Worm (Caenorhabditis elegans) whole organism, L3 larva: ENCODE measurements around the gene nhr-159.

Experiments
- R02D3.7 ChIP-seq: fragments of 150-350 bp; optimal IDR thresholded peaks from 2 replicates; lab custom pipeline; 2014; ENCODE audit warnings: missing biosample characterization, missing genetic modification characterization
- aly-2 ChIP-seq: fragments of 150-350 bp; optimal IDR thresholded peaks from 2 replicates; lab custom pipeline; 2014; ENCODE audit warnings: missing biosample characterization, missing genetic modification characterization
- ceh-82 ChIP-seq: fragments of 150-350 bp; optimal IDR thresholded peaks from 2 replicates; lab custom pipeline; 2014; ENCODE audit warnings: missing biosample characterization, missing genetic modification characterization
- ceh-9 ChIP-seq: sonication (generic microtip); optimal IDR thresholded peaks from 2 replicates; lab custom pipeline; 2018; ENCODE audit warnings: missing biosample characterization, missing genetic modification characterization
- egl-27 ChIP-seq: sonication (generic microtip); optimal IDR thresholded peaks from 4 replicates; lab custom pipeline; 2017; ENCODE audit warnings: missing biosample characterization, missing genetic modification reagents, missing genetic modification characterization
- egl-5 ChIP-seq: fragments of 150-350 bp; optimal IDR thresholded peaks from 2 replicates; lab custom pipeline; 2017; ENCODE audit warnings: missing biosample characterization, missing genetic modification reagents, missing genetic modification characterization, inconsistent platforms
- elt-1 ChIP-seq: fragments of 150-350 bp; optimal IDR thresholded peaks from 2 replicates; lab custom pipeline; 2014; ENCODE audit warnings: missing biosample characterization, missing genetic modification characterization
- elt-2 ChIP-seq: sonication (generic microtip); optimal IDR thresholded peaks from 2 replicates; lab custom pipeline; 2016; ENCODE audit warnings: missing genetic modification reagents, mild to moderate bottlenecking, missing genetic modification characterization, missing compliant biosample characterization
- elt-3 ChIP-seq, 3 experiments: fragments of 150-350 bp in 1 of 3; sonication (generic microtip) in 2 of 3; optimal IDR thresholded peaks; 2 replicates in 2 of 3; 4 replicates in 1 of 3; lab custom pipeline; 2014 to 2017; ENCODE audit warnings: missing biosample characterization in 3 of 3, missing genetic modification characterization in 3 of 3
- eor-1 ChIP-seq, 2 experiments: fragments of 150-350 bp; optimal IDR thresholded peaks; 2 replicates each; lab custom pipeline; 2014 to 2018; ENCODE audit warnings: missing biosample characterization in 2 of 2, missing genetic modification characterization in 2 of 2
- fkh-2 ChIP-seq: fragments of 150-350 bp; optimal IDR thresholded peaks from 2 replicates; lab custom pipeline; 2014; ENCODE audit warnings: missing biosample characterization, missing genetic modification reagents, missing genetic modification characterization
- fos-1 ChIP-seq: fragments of 150-350 bp; optimal IDR thresholded peaks from 2 replicates; lab custom pipeline; 2014; ENCODE audit warnings: missing biosample characterization, missing genetic modification characterization
- hmg-11 ChIP-seq: sonication (generic microtip); optimal IDR thresholded peaks from 2 replicates; lab custom pipeline; 2016; ENCODE audit warnings: missing genetic modification characterization, missing compliant biosample characterization
- lin-39 ChIP-seq: fragments of 150-350 bp; optimal IDR thresholded peaks from 2 replicates; lab custom pipeline; 2018; ENCODE audit warnings: missing biosample characterization, missing genetic modification reagents, missing genetic modification characterization
- mdl-1 ChIP-seq: fragments of 150-350 bp; optimal IDR thresholded peaks from 2 replicates; lab custom pipeline; 2014; ENCODE audit warnings: missing biosample characterization, missing genetic modification characterization
- nhr-11 ChIP-seq: fragments of 150-350 bp; optimal IDR thresholded peaks from 2 replicates; lab custom pipeline; 2014; ENCODE audit warnings: missing biosample characterization, missing genetic modification characterization
- nhr-12 ChIP-seq: fragments of 150-350 bp; optimal IDR thresholded peaks from 2 replicates; lab custom pipeline; 2014; ENCODE audit warnings: missing biosample characterization, missing genetic modification characterization
- nhr-23 ChIP-seq: fragments of 150-350 bp; optimal IDR thresholded peaks from 2 replicates; lab custom pipeline; 2014; ENCODE audit warnings: missing biosample characterization, missing genetic modification reagents, missing genetic modification characterization
- nhr-237 ChIP-seq: fragments of 150-350 bp; optimal IDR thresholded peaks from 2 replicates; lab custom pipeline; 2014; ENCODE audit warnings: missing biosample characterization, missing genetic modification characterization
- nhr-25 ChIP-seq: sonication (generic microtip); optimal IDR thresholded peaks from 2 replicates; lab custom pipeline; 2017; ENCODE audit warnings: missing biosample characterization, missing genetic modification characterization
- nhr-28 ChIP-seq: fragments of 150-350 bp; optimal IDR thresholded peaks from 2 replicates; lab custom pipeline; 2014; ENCODE audit warnings: missing biosample characterization, missing genetic modification characterization
- pha-4 ChIP-seq: fragments of 150-350 bp; optimal IDR thresholded peaks from 2 replicates; lab custom pipeline; 2014; ENCODE audit warnings: missing biosample characterization, missing genetic modification reagents, missing genetic modification characterization
- pqm-1 ChIP-seq: fragments of 150-350 bp; optimal IDR thresholded peaks from 2 replicates; lab custom pipeline; 2017; ENCODE audit warnings: missing biosample characterization, missing genetic modification characterization, inconsistent platforms
- sea-2 ChIP-seq: fragments of 150-350 bp; sonication (generic microtip); optimal IDR thresholded peaks from 4 replicates; lab custom pipeline; 2014; ENCODE audit warnings: missing biosample characterization, missing genetic modification reagents, missing genetic modification characterization
- skn-1 ChIP-seq: fragments of 150-350 bp; optimal IDR thresholded peaks from 2 replicates; lab custom pipeline; 2014; ENCODE audit warnings: missing biosample characterization, missing genetic modification characterization
- tbx-2 ChIP-seq: sonication (generic microtip); optimal IDR thresholded peaks from 2 replicates; lab custom pipeline; 2016; ENCODE audit warnings: mild to moderate bottlenecking, missing genetic modification characterization, missing compliant biosample characterization
- unc-39 ChIP-seq: sonication (generic microtip); optimal IDR thresholded peaks from 4 replicates; lab custom pipeline; 2017; ENCODE audit warnings: missing biosample characterization, missing genetic modification characterization
- unc-62 ChIP-seq: fragments of 150-350 bp; sonication (generic microtip); optimal IDR thresholded peaks from 4 replicates; lab custom pipeline; 2014; ENCODE audit warnings: missing biosample characterization, missing genetic modification reagents, missing genetic modification characterization
- zag-1 ChIP-seq: fragments of 150-350 bp; optimal IDR thresholded peaks from 2 replicates; lab custom pipeline; 2014; ENCODE audit warnings: missing biosample characterization, missing genetic modification characterization

nhr-159 gene

ce11 chrV:3889113-3889512 is 11.0 kb upstream of the nhr-159 start, which contains the start of gene C17E7.13:
Gene C17E7.13 (minus strand): TSS chrV:3889288.
- TF ChIP-seq nhr-12 (tag; lab: Kevin White, UChicago) = no peak
- peak; percentile 25 for TF ChIP-seq elt-2
- TF ChIP-seq ceh-9 (tag; lab: Kevin White, UChicago) = no peak
- peak; percentile 14 for TF ChIP-seq pqm-1 (tag; lab: Kevin White, UChicago)
- TF ChIP-seq, all 47 proteins: peak for 2

ce11 chrV:3886104-3886503 is 8.0 kb upstream of the nhr-159 start, which contains the start of gene nhr-124:
Gene nhr-124 (minus strand): TSS chrV:3886204.
- TF ChIP-seq nhr-23 (tag; lab: Kevin White, UChicago) (no peak), pha-4 (no peak), elt-1 (no peak), ceh-82 (tag; lab: Kevin White, UChicago) (no peak)
- TF ChIP-seq, all 47 proteins: peak for 0

ce11 chrV:3884550-3884949 is 6.4 kb upstream of the nhr-159 start:
- TF ChIP-seq elt-3 (tag; optimal IDR thresholded peaks at IDR 0.05; lab: Kevin White, UChicago) (no peak), pqm-1 (tag; lab: Kevin White, UChicago) (no peak)

ce11 chrV:3877242-3877641 is 881 bp downstream of the nhr-159 start:
- no peak for TF ChIP-seq nhr-12 (tag; lab: Kevin White, UChicago)
- no peak for TF ChIP-seq mdl-1 (tag; lab: Kevin White, UChicago)
- no peak for TF ChIP-seq unc-62
- TF ChIP-seq tbx-2 = no peak
- TF ChIP-seq elt-2 = no peak
- no peak for TF ChIP-seq pqm-1 (tag; lab: Kevin White, UChicago)
- no peak for TF ChIP-seq aly-2 (tag; lab: Kevin White, UChicago)
- no peak for TF ChIP-seq lin-39
- TF ChIP-seq unc-39 (tag; lab: Kevin White, UChicago) = no peak
- no peak for TF ChIP-seq pha-4
- TF ChIP-seq fos-1 (tag; lab: Kevin White, UChicago) = no peak
- no peak for TF ChIP-seq nhr-23 (tag; lab: Kevin White, UChicago)
- no peak for TF ChIP-seq zag-1 (tag; lab: Kevin White, UChicago)
- TF ChIP-seq R02D3.7 (tag; lab: Kevin White, UChicago) = no peak
- TF ChIP-seq elt-3 (tag; optimal IDR thresholded peaks at IDR 0.05; lab: Kevin White, UChicago) = no peak
- no peak for TF ChIP-seq skn-1
- TF ChIP-seq egl-27 (tag; lab: Kevin White, UChicago) = no peak

ce11 chrV:3874102-3874744 is 3.9 kb downstream of the nhr-159 start, which contains the start of gene nhr-158:
Gene nhr-158 (minus strand): TSS chrV:3874152.
- peak; percentile 6 for TF ChIP-seq skn-1
- no peak for TF ChIP-seq nhr-28 (tag; lab: Kevin White, UChicago)

- TF ChIP-seq nhr-11 (tag; lab: Kevin White, UChicago) (peak; percentile 81), R02D3.7 (tag; lab: Kevin White, UChicago) (no peak)
These were observed 7.8 kb downstream of the nhr-159 start for ce11 chrV:3870359-3870758.

- TF ChIP-seq fos-1 (tag; lab: Kevin White, UChicago) (no peak), unc-39 (tag; lab: Kevin White, UChicago) (no peak), fkh-2 (tag; lab: Kevin White, UChicago) (no peak), elt-1 (no peak), aly-2 (tag; lab: Kevin White, UChicago) (no peak), eor-1 (tag; optimal IDR thresholded peaks at IDR 0.05; lab: Kevin White, UChicago) (no peak), egl-5 (no peak), R02D3.7 (tag; lab: Kevin White, UChicago) (no peak), unc-62 (no peak), hmg-11 (tag; lab: Kevin White, UChicago) (no peak), tbx-2 (no peak), nhr-25 (no peak), nhr-237 (tag; lab: Kevin White, UChicago) (no peak), egl-27 (tag; lab: Kevin White, UChicago) (no peak), sea-2 (no peak)
These were observed 9.2 kb downstream of the nhr-159 start, which contains the start of gene nhr-157 for ce11 chrV:3868905-3869304. Gene nhr-157 (minus strand): TSS chrV:3869005.
